Fruit fly (Drosophila melanogaster) whole organism, embryonic: ENCODE results near the gene fred.
A peak's percentile ranks its signal among the peaks of the same experiment; 100 is the strongest.

Experiments
- ATbp ChIP-seq: fragments of 200-800 bp; sonication (Bioruptor generic); optimal IDR thresholded peaks from 2 replicates; lab custom pipeline; 2017; ENCODE audit warnings: missing biosample characterization, mild to moderate bottlenecking, missing genetic modification characterization, missing genetic modification reagents
- BEAF-32 ChIP-seq: fragments of 200-800 bp; sonication (Bioruptor generic); optimal IDR thresholded peaks from 3 replicates; lab custom pipeline; 2017; ENCODE audit warnings: missing biosample characterization, missing genetic modification characterization, mild to moderate bottlenecking, moderate library complexity, missing genetic modification reagents
- Bdp1 ChIP-seq: fragments of 200-800 bp; sonication (Bioruptor generic); optimal IDR thresholded peaks from 3 replicates; lab custom pipeline; 2016; ENCODE audit warnings: missing biosample characterization, missing genetic modification characterization
- Blimp-1 ChIP-seq: fragments of 200-800 bp; sonication (Bioruptor generic); optimal IDR thresholded peaks from 3 replicates; lab custom pipeline; 2018; ENCODE audit warnings: missing biosample characterization, missing genetic modification characterization, mild to moderate bottlenecking, moderate library complexity, missing genetic modification reagents
- CG1024 ChIP-seq: fragments of 200-800 bp; sonication (Bioruptor generic); IDR thresholded peaks from 2 replicates; pipeline ENCODE4 v1.3.6; 2022; ENCODE audit warnings: missing biosample characterization, missing genetic modification characterization
- CG10274 ChIP-seq: fragments of 200-800 bp; sonication (Bioruptor generic); optimal IDR thresholded peaks from 3 replicates; lab custom pipeline; 2017; ENCODE audit warnings: missing biosample characterization, mild to moderate bottlenecking, missing genetic modification characterization
- CG13287 ChIP-seq: fragments of 200-800 bp; sonication (Bioruptor generic); IDR thresholded peaks from 2 replicates; pipeline ENCODE4 v1.3.6; 2022; ENCODE audit warnings: missing biosample characterization, missing genetic modification characterization; ENCODE audit not compliant: partially characterized antibody
- CG14050 ChIP-seq: fragments of 200-800 bp; sonication (Bioruptor generic); IDR thresholded peaks from 3 replicates; pipeline ENCODE4 v1.3.6; 2022; ENCODE audit warnings: missing biosample characterization, missing genetic modification characterization
- CG15601 ChIP-seq: fragments of 200-800 bp; sonication (Bioruptor generic); optimal IDR thresholded peaks from 3 replicates; lab custom pipeline; 2019; ENCODE audit warnings: missing biosample characterization, mild to moderate bottlenecking, missing genetic modification characterization, moderate library complexity
- CG16813 ChIP-seq: fragments of 200-800 bp; sonication (Bioruptor generic); IDR thresholded peaks from 3 replicates; pipeline ENCODE4 v1.3.6; 2022; ENCODE audit warnings: missing biosample characterization, missing genetic modification characterization; ENCODE audit not compliant: partially characterized antibody
- CG16863 ChIP-seq: fragments of 200-800 bp; sonication (Bioruptor generic); optimal IDR thresholded peaks from 3 replicates; lab custom pipeline; 2016; ENCODE audit warnings: missing biosample characterization, missing genetic modification characterization
- CG17328 ChIP-seq: fragments of 200-800 bp; sonication (Bioruptor generic); IDR thresholded peaks from 2 replicates; pipeline ENCODE4 v1.3.6; 2022; ENCODE audit warnings: missing biosample characterization, missing genetic modification characterization
- CG3407 ChIP-seq: fragments of 200-800 bp; sonication (Bioruptor generic); optimal IDR thresholded peaks from 2 replicates; lab custom pipeline; 2018; ENCODE audit warnings: missing biosample characterization, mild to moderate bottlenecking, missing genetic modification characterization
- CG3838 ChIP-seq: fragments of 200-800 bp; sonication (Bioruptor generic); optimal IDR thresholded peaks from 3 replicates; lab custom pipeline; 2016; ENCODE audit warnings: missing biosample characterization, missing genetic modification characterization
- CG3995 ChIP-seq: fragments of 200-800 bp; sonication (Bioruptor generic); optimal IDR thresholded peaks from 3 replicates; lab custom pipeline; 2016; ENCODE audit warnings: missing biosample characterization, missing genetic modification characterization
- CG42726 ChIP-seq: fragments of 200-800 bp; sonication (Bioruptor generic); IDR thresholded peaks from 2 replicates; pipeline ENCODE4 v1.3.6; 2022; ENCODE audit warnings: missing biosample characterization, missing genetic modification characterization; ENCODE audit not compliant: partially characterized antibody
- CG6175 ChIP-seq: fragments of 200-800 bp; sonication (Bioruptor generic); IDR thresholded peaks from 3 replicates; pipeline ENCODE4 v1.3.6; 2022; ENCODE audit warnings: missing biosample characterization, missing genetic modification characterization
- CG6272 ChIP-seq: fragments of 200-800 bp; sonication (Bioruptor generic); IDR thresholded peaks from 2 replicates; pipeline ENCODE4 v1.3.6; 2022; ENCODE audit warnings: missing biosample characterization, missing genetic modification characterization
- CG7786 ChIP-seq: fragments of 200-800 bp; sonication (Bioruptor generic); optimal IDR thresholded peaks from 2 replicates; lab custom pipeline; 2016; ENCODE audit warnings: missing biosample characterization, missing genetic modification characterization
- CG9797 ChIP-seq: fragments of 200-800 bp; sonication (Bioruptor generic); optimal IDR thresholded peaks from 3 replicates; lab custom pipeline; 2018; ENCODE audit warnings: missing biosample characterization, mild to moderate bottlenecking, missing genetic modification characterization
- Camta ChIP-seq: fragments of 200-800 bp; sonication (Bioruptor generic); optimal IDR thresholded peaks from 2 replicates; lab custom pipeline; 2016; ENCODE audit warnings: missing biosample characterization, missing genetic modification characterization
- Ets65A ChIP-seq: fragments of 200-800 bp; sonication (Bioruptor generic); peaks from one replicate; lab custom pipeline; 2016; ENCODE audit warnings: missing biosample characterization, missing genetic modification characterization
- H15 ChIP-seq: fragments of 200-800 bp; sonication (Bioruptor generic); IDR thresholded peaks from 3 replicates; pipeline ENCODE4 v1.3.6; 2022; ENCODE audit warnings: missing biosample characterization, missing genetic modification characterization
- Lhr ChIP-seq: fragments of 200-800 bp; sonication (Bioruptor generic); optimal IDR thresholded peaks from 3 replicates; lab custom pipeline; 2017; ENCODE audit warnings: mild to moderate bottlenecking, missing biosample characterization, missing genetic modification reagents, missing genetic modification characterization
- MTF-1 ChIP-seq: fragments of 200-800 bp; sonication (Bioruptor generic); optimal IDR thresholded peaks from 2 replicates; lab custom pipeline; 2018; ENCODE audit warnings: missing biosample characterization, mild to moderate bottlenecking, missing genetic modification characterization, borderline replicate concordance
- Max ChIP-seq: fragments of 200-800 bp; sonication (Bioruptor generic); optimal IDR thresholded peaks from 2 replicates; lab custom pipeline; 2016; ENCODE audit warnings: missing biosample characterization, mild to moderate bottlenecking, missing genetic modification characterization
- Neu2 ChIP-seq: fragments of 200-800 bp; sonication (Bioruptor generic); optimal IDR thresholded peaks from 3 replicates; lab custom pipeline; 2016; ENCODE audit warnings: missing biosample characterization, missing genetic modification characterization, borderline replicate concordance
- aop ChIP-seq: fragments of 200-800 bp; sonication (Bioruptor generic); IDR thresholded peaks from 2 replicates; pipeline ENCODE4 v1.3.6; 2022; ENCODE audit warnings: missing biosample characterization, missing genetic modification characterization
- ase ChIP-seq: fragments of 200-800 bp; sonication (Bioruptor generic); IDR thresholded peaks from 3 replicates; pipeline ENCODE4 v1.3.6; 2022; ENCODE audit warnings: missing biosample characterization, missing genetic modification characterization
- cato ChIP-seq: fragments of 200-800 bp; sonication (Bioruptor generic); optimal IDR thresholded peaks from 2 replicates; lab custom pipeline; 2016; ENCODE audit warnings: missing biosample characterization, missing genetic modification characterization, borderline replicate concordance
- caup ChIP-seq: fragments of 200-800 bp; sonication (Bioruptor generic); optimal IDR thresholded peaks from 3 replicates; lab custom pipeline; 2017; ENCODE audit warnings: missing biosample characterization, mild to moderate bottlenecking, missing genetic modification characterization, moderate library complexity; ENCODE audit not compliant: severe bottlenecking
- cg ChIP-seq: fragments of 200-800 bp; sonication (Bioruptor generic); optimal IDR thresholded peaks from 3 replicates; lab custom pipeline; 2019; ENCODE audit warnings: missing biosample characterization, mild to moderate bottlenecking, missing genetic modification characterization, moderate library complexity
- chif ChIP-seq, 2 experiments: fragments of 200-800 bp; sonication (Bioruptor generic); optimal IDR thresholded peaks; 3 replicates each; lab custom pipeline; 2016; ENCODE audit warnings: missing biosample characterization in 2 of 2, missing genetic modification characterization in 2 of 2
- chinmo ChIP-seq: fragments of 200-800 bp; sonication (Bioruptor generic); IDR thresholded peaks from 4 replicates; pipeline ENCODE4 v1.3.6; 2022; ENCODE audit warnings: missing biosample characterization, missing genetic modification characterization; ENCODE audit not compliant: partially characterized antibody
- cwo ChIP-seq: fragments of 200-800 bp; sonication (Bioruptor generic); optimal IDR thresholded peaks from 3 replicates; lab custom pipeline; 2017; ENCODE audit warnings: missing biosample characterization, missing genetic modification characterization, mild to moderate bottlenecking, moderate library complexity, missing genetic modification reagents
- dimm ChIP-seq: fragments of 200-800 bp; sonication (Bioruptor generic); IDR thresholded peaks from 2 replicates; pipeline ENCODE4 v1.3.6; 2022; ENCODE audit warnings: missing biosample characterization, missing genetic modification characterization
- fd64A ChIP-seq: fragments of 200-800 bp; sonication (Bioruptor generic); optimal IDR thresholded peaks from 3 replicates; lab custom pipeline; 2018; ENCODE audit warnings: missing biosample characterization, mild to moderate bottlenecking, missing genetic modification characterization
- ftz-f1 ChIP-seq: fragments of 200-800 bp; sonication (Bioruptor generic); optimal IDR thresholded peaks from 2 replicates; lab custom pipeline; 2016; ENCODE audit warnings: missing biosample characterization, missing genetic modification characterization
- grau ChIP-seq: fragments of 200-800 bp; optimal IDR thresholded peaks from 3 replicates; lab custom pipeline; 2019; ENCODE audit warnings: missing biosample characterization, mild to moderate bottlenecking, missing genetic modification characterization, moderate library complexity
- gsb-n ChIP-seq: fragments of 200-800 bp; sonication (Bioruptor generic); optimal IDR thresholded peaks from 3 replicates; lab custom pipeline; 2018; ENCODE audit warnings: missing biosample characterization, mild to moderate bottlenecking, missing genetic modification characterization
- ind ChIP-seq: fragments of 200-800 bp; sonication (Bioruptor generic); optimal IDR thresholded peaks from 3 replicates; lab custom pipeline; 2016; ENCODE audit warnings: missing biosample characterization, missing genetic modification characterization
- ken ChIP-seq: fragments of 200-800 bp; sonication (Bioruptor generic); IDR thresholded peaks from 3 replicates; pipeline ENCODE4 v1.3.6; 2022; ENCODE audit warnings: missing biosample characterization, missing genetic modification characterization
- klu ChIP-seq: fragments of 200-800 bp; sonication (Bioruptor generic); IDR thresholded peaks from 2 replicates; pipeline ENCODE4 v1.3.6; 2022; ENCODE audit warnings: missing biosample characterization, missing genetic modification characterization
- luna ChIP-seq: fragments of 200-800 bp; sonication (Bioruptor generic); optimal IDR thresholded peaks from 2 replicates; lab custom pipeline; 2016; ENCODE audit warnings: missing biosample characterization, missing genetic modification characterization
- nmo ChIP-seq: fragments of 200-800 bp; sonication (Bioruptor generic); optimal IDR thresholded peaks from 2 replicates; lab custom pipeline; 2018; ENCODE audit warnings: missing biosample characterization, mild to moderate bottlenecking, missing genetic modification characterization, moderate library complexity
- pros ChIP-seq: fragments of 200-800 bp; sonication (Bioruptor generic); optimal IDR thresholded peaks from 3 replicates; lab custom pipeline; 2019; ENCODE audit warnings: missing biosample characterization, mild to moderate bottlenecking, missing genetic modification characterization, moderate library complexity
- sna ChIP-seq: fragments of 200-800 bp; sonication (Bioruptor generic); IDR thresholded peaks from 2 replicates; pipeline ENCODE4 v1.3.6; 2022; ENCODE audit warnings: missing biosample characterization, missing genetic modification characterization; ENCODE audit not compliant: partially characterized antibody
- so ChIP-seq: fragments of 200-800 bp; sonication (Bioruptor generic); IDR thresholded peaks from 3 replicates; pipeline ENCODE4 v1.3.6; 2022; ENCODE audit warnings: missing biosample characterization, missing genetic modification characterization
- sob ChIP-seq: fragments of 200-800 bp; sonication (Bioruptor generic); IDR thresholded peaks from 2 replicates; pipeline ENCODE4 v1.3.6; 2022; ENCODE audit warnings: missing biosample characterization, missing genetic modification characterization
- unpg ChIP-seq: fragments of 200-800 bp; sonication (Bioruptor generic); optimal IDR thresholded peaks from 3 replicates; lab custom pipeline; 2018; ENCODE audit warnings: missing biosample characterization, mild to moderate bottlenecking, missing genetic modification characterization, moderate library complexity

Gene fred

DNA sequence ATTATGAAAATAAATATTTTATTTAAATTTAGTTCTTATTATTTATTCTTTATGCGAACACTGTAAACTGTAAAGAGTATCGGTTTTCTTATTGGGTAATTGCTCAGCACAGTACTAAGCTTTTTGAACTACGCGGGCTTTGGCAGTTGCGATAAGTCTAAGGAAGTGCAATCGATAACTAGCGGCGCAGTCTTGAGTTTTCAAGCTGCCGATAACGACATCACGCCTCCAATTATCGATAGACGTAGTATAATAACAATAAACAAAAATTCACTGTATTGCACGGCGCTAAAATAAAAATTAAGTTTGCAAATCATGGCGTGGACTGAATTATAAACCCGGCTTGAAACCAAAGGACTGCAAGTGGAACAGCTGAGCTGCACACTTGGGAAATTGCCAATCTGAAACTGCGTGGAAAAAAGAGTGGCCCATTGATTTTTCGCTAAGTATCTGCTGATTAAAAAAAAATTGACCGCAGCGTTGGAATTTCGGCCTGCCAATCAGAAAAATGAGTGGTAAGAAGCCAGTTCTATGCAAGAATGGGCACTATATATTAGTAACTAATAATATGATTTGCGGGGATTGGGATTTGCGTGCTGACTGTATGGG, 123.9 kb downstream of the fred start, which contains the start of gene Cep97 (continued):
- TF ChIP-seq Ets65A (GFP tag; lab: Kevin White, UChicago) = no peak
- no peak for TF ChIP-seq Blimp-1
- no peak for TF ChIP-seq chif (GFP tag; optimal IDR thresholded peaks at IDR 0.05; lab: Kevin White, UChicago)
- TF ChIP-seq MTF-1 (GFP tag; lab: Kevin White, UChicago) = no peak
- no peak for TF ChIP-seq CG3838
- no peak for TF ChIP-seq cg (GFP tag; lab: Kevin White, UChicago)
- no peak for TF ChIP-seq fd64A (GFP tag; lab: Kevin White, UChicago)
- no peak for TF ChIP-seq cwo (GFP tag; lab: Kevin White, UChicago)
- TF ChIP-seq klu (GFP tag; lab: Robert Waterston, UW) = no peak
- TF ChIP-seq Lhr = no peak
- TF ChIP-seq CG42726 = peak; percentile 60; the same call in 1 of the 2 replicates
- TF ChIP-seq CG16863 (GFP tag; lab: Kevin White, UChicago) = no peak
- no peak for TF ChIP-seq CG17328 (GFP tag; lab: Robert Waterston, UW)
- no peak for TF ChIP-seq cato
- TF ChIP-seq luna (GFP tag; lab: Kevin White, UChicago) = no peak
- TF ChIP-seq CG1024 (GFP tag; lab: Robert Waterston, UW) = no peak
- TF ChIP-seq sob (GFP tag; lab: Robert Waterston, UW) = no peak
- TF ChIP-seq CG9797 = peak; percentile 1
- TF ChIP-seq CG7786 (GFP tag; lab: Kevin White, UChicago) = no peak
- peak; percentile 87 for TF ChIP-seq sna
- no peak for TF ChIP-seq dimm
- peak; percentile 90 for TF ChIP-seq CG3995 (GFP tag; lab: Kevin White, UChicago)
- TF ChIP-seq nmo = peak; percentile 20
- TF ChIP-seq pros (GFP tag; lab: Kevin White, UChicago) = no peak
- TF ChIP-seq CG13287 = peak; percentile 84
- no peak for TF ChIP-seq H15
- TF ChIP-seq BEAF-32 = peak; percentile 69
- TF ChIP-seq ase = no peak
- TF ChIP-seq chinmo (GFP tag; lab: Robert Waterston, UW) = peak; percentile 93; the same call in 3 of the 4 replicates
- TF ChIP-seq CG15601 (tag; lab: Kevin White, UChicago) = no peak
- no peak for TF ChIP-seq Neu2 (GFP tag; lab: Kevin White, UChicago)
- TF ChIP-seq ind (GFP tag; lab: Kevin White, UChicago) = no peak
- no peak for TF ChIP-seq ken (GFP tag; lab: Robert Waterston, UW)
- no peak for TF ChIP-seq CG10274 (GFP tag; lab: Kevin White, UChicago)
- TF ChIP-seq so (GFP tag; lab: Robert Waterston, UW) = no peak
- TF ChIP-seq Bdp1 (GFP tag; lab: Kevin White, UChicago) = no peak
- TF ChIP-seq Max = no peak
- TF ChIP-seq gsb-n (tag; lab: Kevin White, UChicago) = no peak
- TF ChIP-seq CG3407 (GFP tag; lab: Kevin White, UChicago) = no peak
- no peak for TF ChIP-seq CG14050 (GFP tag; lab: Robert Waterston, UW)
- TF ChIP-seq aop (GFP tag; lab: Robert Waterston, UW) = no peak
- no peak for TF ChIP-seq unpg (GFP tag; lab: Kevin White, UChicago)
- no peak for TF ChIP-seq CG6175
- no peak for TF ChIP-seq CG6272 (GFP tag; lab: Robert Waterston, UW)
- TF ChIP-seq Camta (GFP tag; lab: Kevin White, UChicago) = no peak
- TF ChIP-seq ATbp (GFP tag; lab: Kevin White, UChicago) = no peak
- TF ChIP-seq CG16813 (GFP tag; lab: Robert Waterston, UW) = peak; percentile 88
- no peak for TF ChIP-seq caup (GFP tag; lab: Kevin White, UChicago)
- no peak for TF ChIP-seq ftz-f1 (GFP tag; lab: Kevin White, UChicago)
- TF ChIP-seq grau (tag; lab: Kevin White, UChicago) = no peak
